Fruit fly (Drosophila melanogaster) whole organism, embryonic: ENCODE results near the gene CG31816.

Experiments
- ATbp ChIP-seq: fragments of 200-800 bp; sonication (Bioruptor generic); optimal IDR thresholded peaks from 2 replicates; lab custom pipeline; 2017; ENCODE audit warnings: missing biosample characterization, mild to moderate bottlenecking, missing genetic modification characterization, missing genetic modification reagents
- Asciz ChIP-seq: fragments of 200-800 bp; sonication (Bioruptor generic); optimal IDR thresholded peaks from 2 replicates; lab custom pipeline; 2017; ENCODE audit warnings: missing biosample characterization, mild to moderate bottlenecking, missing genetic modification characterization, missing genetic modification reagents
- B-H2 ChIP-seq: fragments of 200-800 bp; sonication (Bioruptor generic); optimal IDR thresholded peaks from 2 replicates; lab custom pipeline; 2018; ENCODE audit warnings: missing biosample characterization, mild to moderate bottlenecking, missing genetic modification characterization
- BEAF-32 ChIP-seq: fragments of 200-800 bp; sonication (Bioruptor generic); optimal IDR thresholded peaks from 3 replicates; lab custom pipeline; 2017; ENCODE audit warnings: missing biosample characterization, missing genetic modification characterization, mild to moderate bottlenecking, moderate library complexity, missing genetic modification reagents
- Bteb2 ChIP-seq: fragments of 200-800 bp; sonication (Bioruptor generic); optimal IDR thresholded peaks from 2 replicates; lab custom pipeline; 2016; ENCODE audit warnings: missing biosample characterization, missing genetic modification characterization
- CG11085 ChIP-seq: fragments of 200-800 bp; sonication (Bioruptor generic); IDR thresholded peaks from 2 replicates; pipeline ENCODE4 v1.3.6; 2022; ENCODE audit warnings: missing biosample characterization, missing genetic modification characterization
- CG11696 ChIP-seq: fragments of 200-800 bp; sonication (Bioruptor generic); IDR thresholded peaks from 2 replicates; pipeline ENCODE4 v1.3.6; 2022; ENCODE audit warnings: missing biosample characterization, missing genetic modification characterization
- CG12071 ChIP-seq: fragments of 200-800 bp; sonication (Bioruptor generic); optimal IDR thresholded peaks from 3 replicates; lab custom pipeline; 2018; ENCODE audit warnings: missing biosample characterization, mild to moderate bottlenecking, missing genetic modification characterization
- CG12219 ChIP-seq: fragments of 200-800 bp; sonication (Bioruptor generic); optimal IDR thresholded peaks from 3 replicates; lab custom pipeline; 2018; ENCODE audit warnings: missing biosample characterization, mild to moderate bottlenecking, missing genetic modification characterization
- CG12236 ChIP-seq: fragments of 200-800 bp; sonication (Bioruptor generic); optimal IDR thresholded peaks from 2 replicates; lab custom pipeline; 2016; ENCODE audit warnings: missing biosample characterization, missing genetic modification characterization
- CG14710 ChIP-seq: fragments of 200-800 bp; sonication (Bioruptor generic); optimal IDR thresholded peaks from 3 replicates; lab custom pipeline; 2019; ENCODE audit warnings: missing biosample characterization, mild to moderate bottlenecking, missing genetic modification characterization, moderate library complexity
- CG15479 ChIP-seq: fragments of 200-800 bp; sonication (Bioruptor generic); optimal IDR thresholded peaks from 3 replicates; lab custom pipeline; 2019; ENCODE audit warnings: missing biosample characterization, mild to moderate bottlenecking, missing genetic modification characterization, moderate library complexity
- CG15514 ChIP-seq: fragments of 200-800 bp; sonication (Bioruptor generic); optimal IDR thresholded peaks from 3 replicates; lab custom pipeline; 2017; ENCODE audit warnings: missing biosample characterization, missing genetic modification characterization, mild to moderate bottlenecking, moderate library complexity, missing genetic modification reagents
- CG31365 ChIP-seq: fragments of 200-800 bp; sonication (Bioruptor generic); optimal IDR thresholded peaks from 2 replicates; lab custom pipeline; 2018; ENCODE audit warnings: missing biosample characterization, mild to moderate bottlenecking, missing genetic modification characterization
- CG31441 ChIP-seq: fragments of 200-800 bp; sonication (Bioruptor generic); IDR thresholded peaks from 2 replicates; pipeline ENCODE4 v1.3.6; 2022; ENCODE audit warnings: missing biosample characterization, missing genetic modification characterization
- CG34422 ChIP-seq: fragments of 200-800 bp; sonication (Bioruptor generic); IDR thresholded peaks from 3 replicates; pipeline ENCODE4 v1.3.6; 2022; ENCODE audit warnings: missing biosample characterization, missing genetic modification characterization
- D ChIP-seq, 2 experiments: fragments of 200-800 bp in 1 of 2; fragments of >200 bp in 1 of 2; sonication (Bioruptor generic) in 1 of 2; optimal IDR thresholded peaks; 2 replicates in 1 of 2; 3 replicates in 1 of 2; lab custom pipeline; 2017; ENCODE audit warnings: mild to moderate bottlenecking in 1 of 2, missing biosample characterization in 1 of 2, missing genetic modification characterization in 1 of 2, missing genetic modification reagents in 1 of 2
- Dbx ChIP-seq: fragments of 200-800 bp; sonication (Bioruptor generic); IDR thresholded peaks from 3 replicates; pipeline ENCODE4 v1.3.6; 2022; ENCODE audit warnings: missing biosample characterization, missing genetic modification characterization
- Dfd ChIP-seq, 2 experiments: fragments of >200 bp; optimal IDR thresholded peaks; 2 replicates each; lab custom pipeline; 2017; ENCODE audit warnings: missing biosample characterization in 2 of 2, missing genetic modification characterization in 2 of 2
- H2.0 ChIP-seq: fragments of 200-800 bp; sonication (Bioruptor generic); IDR thresholded peaks from 2 replicates; pipeline ENCODE4 v1.3.6; 2022; ENCODE audit warnings: missing biosample characterization, missing genetic modification characterization
- Kr ChIP-seq: fragments of 200-800 bp; sonication (Bioruptor generic); optimal IDR thresholded peaks from 2 replicates; lab custom pipeline; 2017; ENCODE audit warnings: missing biosample characterization, mild to moderate bottlenecking, missing genetic modification characterization
- Lhr ChIP-seq: fragments of 200-800 bp; sonication (Bioruptor generic); optimal IDR thresholded peaks from 3 replicates; lab custom pipeline; 2017; ENCODE audit warnings: mild to moderate bottlenecking, missing biosample characterization, missing genetic modification reagents, missing genetic modification characterization
- MTF-1 ChIP-seq: fragments of 200-800 bp; sonication (Bioruptor generic); optimal IDR thresholded peaks from 2 replicates; lab custom pipeline; 2018; ENCODE audit warnings: missing biosample characterization, mild to moderate bottlenecking, missing genetic modification characterization, borderline replicate concordance
- NC2α ChIP-seq: fragments of 200-800 bp; sonication (Bioruptor generic); optimal IDR thresholded peaks from 2 replicates; lab custom pipeline; 2016; ENCODE audit warnings: missing biosample characterization, missing genetic modification characterization
- NFAT ChIP-seq: fragments of 200-800 bp; sonication (Bioruptor generic); IDR thresholded peaks from 2 replicates; pipeline ENCODE4 v1.3.6; 2022; ENCODE audit warnings: missing biosample characterization, missing genetic modification characterization
- NK7.1 ChIP-seq: fragments of 200-800 bp; sonication (Bioruptor generic); optimal IDR thresholded peaks from 3 replicates; lab custom pipeline; 2016; ENCODE audit warnings: missing biosample characterization, missing genetic modification characterization
- Neu2 ChIP-seq: fragments of 200-800 bp; sonication (Bioruptor generic); optimal IDR thresholded peaks from 3 replicates; lab custom pipeline; 2016; ENCODE audit warnings: missing biosample characterization, missing genetic modification characterization, borderline replicate concordance
- Nf-YA ChIP-seq: fragments of 200-800 bp; sonication (Bioruptor generic); IDR thresholded peaks from 2 replicates; pipeline ENCODE4 v1.3.6; 2022; ENCODE audit warnings: missing biosample characterization, missing genetic modification characterization
- aop ChIP-seq: fragments of 200-800 bp; sonication (Bioruptor generic); IDR thresholded peaks from 2 replicates; pipeline ENCODE4 v1.3.6; 2022; ENCODE audit warnings: missing biosample characterization, missing genetic modification characterization
- ase ChIP-seq: fragments of 200-800 bp; sonication (Bioruptor generic); IDR thresholded peaks from 3 replicates; pipeline ENCODE4 v1.3.6; 2022; ENCODE audit warnings: missing biosample characterization, missing genetic modification characterization
- az2 ChIP-seq: fragments of 200-800 bp; sonication (Bioruptor generic); optimal IDR thresholded peaks from 3 replicates; lab custom pipeline; 2016; ENCODE audit warnings: missing biosample characterization, missing genetic modification characterization
- bab2 ChIP-seq: fragments of 200-800 bp; sonication (Bioruptor generic); optimal IDR thresholded peaks from 2 replicates; lab custom pipeline; 2016; ENCODE audit warnings: missing biosample characterization, missing genetic modification characterization
- bigmax ChIP-seq: fragments of 200-800 bp; sonication (Bioruptor generic); optimal IDR thresholded peaks from 2 replicates; lab custom pipeline; 2018; ENCODE audit warnings: missing biosample characterization, mild to moderate bottlenecking, missing genetic modification characterization
- cad ChIP-seq: fragments of >200 bp; optimal IDR thresholded peaks from 2 replicates; lab custom pipeline; 2017; ENCODE audit warnings: missing biosample characterization, missing genetic modification characterization
- corto ChIP-seq: fragments of 200-800 bp; sonication (Bioruptor generic); optimal IDR thresholded peaks from 2 replicates; lab custom pipeline; 2016; ENCODE audit warnings: missing biosample characterization, mild to moderate bottlenecking, missing genetic modification characterization, moderate library complexity
- dati ChIP-seq: fragments of 200-800 bp; sonication (Bioruptor generic); IDR thresholded peaks from 2 replicates; pipeline ENCODE4 v1.3.6; 2022; ENCODE audit warnings: missing biosample characterization, missing genetic modification characterization
- disco-r ChIP-seq: fragments of 200-800 bp; sonication (Bioruptor generic); optimal IDR thresholded peaks from 2 replicates; lab custom pipeline; 2016; ENCODE audit warnings: missing biosample characterization, missing genetic modification characterization
- gro ChIP-seq: fragments of 200-800 bp; sonication (Bioruptor generic); optimal IDR thresholded peaks from 2 replicates; lab custom pipeline; 2016; ENCODE audit warnings: missing biosample characterization, missing genetic modification characterization
- knrl ChIP-seq: fragments of 200-800 bp; sonication (Bioruptor generic); IDR thresholded peaks from 3 replicates; pipeline ENCODE4 v1.3.6; 2022; ENCODE audit warnings: missing biosample characterization, missing genetic modification characterization; ENCODE audit not compliant: partially characterized antibody
- pfk ChIP-seq: fragments of 200-800 bp; sonication (Bioruptor generic); optimal IDR thresholded peaks from 2 replicates; lab custom pipeline; 2018; ENCODE audit warnings: missing biosample characterization, mild to moderate bottlenecking, missing genetic modification characterization, moderate library complexity
- pita ChIP-seq: fragments of 200-800 bp; sonication (Bioruptor generic); optimal IDR thresholded peaks from 2 replicates; lab custom pipeline; 2017; ENCODE audit warnings: missing biosample characterization, mild to moderate bottlenecking, missing genetic modification characterization
- repo ChIP-seq: fragments of 200-800 bp; sonication (Bioruptor generic); optimal IDR thresholded peaks from 2 replicates; lab custom pipeline; 2016; ENCODE audit warnings: missing biosample characterization, missing genetic modification characterization
- row ChIP-seq: fragments of 200-800 bp; sonication (Bioruptor generic); IDR thresholded peaks from 3 replicates; pipeline ENCODE4 v1.3.6; 2022; ENCODE audit warnings: missing biosample characterization, missing genetic modification characterization
- schlank ChIP-seq: fragments of 200-800 bp; sonication (Bioruptor generic); optimal IDR thresholded peaks from 2 replicates; lab custom pipeline; 2018; ENCODE audit warnings: missing biosample characterization, mild to moderate bottlenecking, missing genetic modification characterization
- stwl ChIP-seq: fragments of 200-800 bp; sonication (Bioruptor generic); optimal IDR thresholded peaks from 3 replicates; lab custom pipeline; 2018; ENCODE audit warnings: missing biosample characterization, mild to moderate bottlenecking, missing genetic modification characterization, moderate library complexity
- ttk ChIP-seq: fragments of 200-800 bp; sonication (Bioruptor generic); IDR thresholded peaks from 2 replicates; pipeline ENCODE4 v2.1.2; 2022; ENCODE audit warnings: missing biosample characterization, missing genetic modification characterization
- usp ChIP-seq: fragments of >200 bp; optimal IDR thresholded peaks from 2 replicates; lab custom pipeline; 2017; ENCODE audit warnings: missing biosample characterization, missing genetic modification characterization
- yki ChIP-seq: fragments of >200 bp; optimal IDR thresholded peaks from 3 replicates; lab custom pipeline; 2018

CG31816 gene

dm6 chr2L:16521345-16522285 lies 20.7 kb upstream of the CG31816 start (continued):
- TF ChIP-seq yki (lab: Kevin White, UChicago) (no peak), NFAT (GFP tag; lab: Robert Waterston, UW) (peak; percentile 33; the same call in 1 of the 2 replicates), az2 (GFP tag; lab: Kevin White, UChicago) (peak; percentile 31), corto (GFP tag; lab: Kevin White, UChicago) (no peak), Lhr (GFP tag; lab: Kevin White, UChicago) (peak; percentile 92), Neu2 (GFP tag; lab: Kevin White, UChicago) (peak; percentile 40), CG12071 (GFP tag; lab: Kevin White, UChicago) (peak; percentile 90), ATbp (peak; percentile 97), CG12219 (peak; percentile 88), CG34422 (GFP tag; lab: Robert Waterston, UW) (peak; percentile 79; the same call in 2 of the 3 replicates), pfk (GFP tag; lab: Kevin White, UChicago) (peak; percentile 72), H2.0 (peak; percentile 35; the same call in 1 of the 2 replicates), CG15479 (GFP tag; lab: Kevin White, UChicago) (peak; percentile 91), Bteb2 (GFP tag; lab: Kevin White, UChicago) (peak; percentile 53), knrl (no peak), CG12236 (GFP tag; lab: Kevin White, UChicago) (peak; percentile 93), CG31441 (GFP tag; lab: Robert Waterston, UW) (peak; percentile 83), bab2 (GFP tag; lab: Kevin White, UChicago) (peak; percentile 83), CG31365 (tag; lab: Kevin White, UChicago) (peak; percentile 83), row (GFP tag; lab: Robert Waterston, UW) (peak; percentile 21; the same call in 2 of the 3 replicates), CG14710 (tag; lab: Kevin White, UChicago) (peak; percentile 90), ttk (0 out of 2 replicates have a peak, but pooled peaks have one; percentile 40), BEAF-32 (GFP tag; lab: Kevin White, UChicago) (no peak), pita (GFP tag; lab: Kevin White, UChicago) (no peak), repo (GFP tag; lab: Kevin White, UChicago) (peak; percentile 64), Dfd (GFP tag; optimal IDR thresholded peaks at IDR 0.05; lab: Kevin White, UChicago) (peak in 1 of 2 experiments; percentile 6), ase (GFP tag; lab: Robert Waterston, UW) (peak; percentile 52; the same call in 1 of the 3 replicates), CG11085 (no peak), Kr (GFP tag; lab: Kevin White, UChicago) (peak; percentile 99), schlank (tag; lab: Kevin White, UChicago) (peak; percentile 80), NK7.1 (GFP tag; lab: Kevin White, UChicago) (peak; percentile 87), stwl (tag; lab: Kevin White, UChicago) (peak; percentile 64), CG11696 (GFP tag; lab: Robert Waterston, UW) (peak; percentile 76), aop (no peak), bigmax (GFP tag; lab: Kevin White, UChicago) (peak; percentile 72), B-H2 (no peak), dati (GFP tag; lab: Robert Waterston, UW) (peak; percentile 14; the same call in 1 of the 2 replicates), CG15514 (peak; percentile 81), NC2α (GFP tag; lab: Kevin White, UChicago) (peak; percentile 89), Dbx (GFP tag; lab: Robert Waterston, UW) (no peak), D (optimal IDR thresholded peaks at IDR 0.05; lab: Kevin White, UChicago) (peak; percentile 51), D (GFP tag; optimal IDR thresholded peaks at IDR 0.05; lab: Kevin White, UChicago) (peak; percentile 93), usp (no peak), gro (GFP tag; lab: Kevin White, UChicago) (peak; percentile 16), Asciz (GFP tag; lab: Kevin White, UChicago) (peak; percentile 96), disco-r (GFP tag; lab: Kevin White, UChicago) (peak; percentile 72), Nf-YA (GFP tag; lab: Robert Waterston, UW) (peak; percentile 78), MTF-1 (GFP tag; lab: Kevin White, UChicago) (peak; percentile 93), cad (no peak)
